Worm (Caenorhabditis elegans) whole organism, late embryonic: ENCODE results near the gene snt-1.

Experiments
- F13H6.1 ChIP-seq: sonication (generic microtip); optimal IDR thresholded peaks from 2 replicates; lab custom pipeline; 2016; ENCODE audit warnings: missing genetic modification characterization, missing compliant biosample characterization
- K02D7.2 ChIP-seq: sonication (generic microtip); optimal IDR thresholded peaks from 2 replicates; lab custom pipeline; 2017; ENCODE audit warnings: mild to moderate bottlenecking, missing genetic modification characterization, missing compliant biosample characterization
- K09A11.1 ChIP-seq: sonication (generic microtip); optimal IDR thresholded peaks from 2 replicates; lab custom pipeline; 2017; ENCODE audit warnings: antibody characterized with exemption, mild to moderate bottlenecking, missing genetic modification characterization, missing compliant biosample characterization; ENCODE audit not compliant: insufficient read depth
- T23F11.4 ChIP-seq: fragments of 200-800 bp; sonication (Bioruptor generic); optimal IDR thresholded peaks from 2 replicates; lab custom pipeline; 2018; ENCODE audit warnings: mild to moderate bottlenecking, missing genetic modification characterization, missing compliant biosample characterization
- Y22D7AL.16 ChIP-seq: sonication (generic microtip); optimal IDR thresholded peaks from 2 replicates; lab custom pipeline; 2016; ENCODE audit warnings: missing genetic modification characterization, missing compliant biosample characterization
- ceh-14 ChIP-seq: sonication (generic microtip); optimal IDR thresholded peaks from 2 replicates; lab custom pipeline; 2016; ENCODE audit warnings: missing genotype, missing genetic modification characterization, missing compliant biosample characterization
- ceh-19 ChIP-seq: fragments of 200-800 bp; sonication (Bioruptor generic); optimal IDR thresholded peaks from 2 replicates; lab custom pipeline; 2018; ENCODE audit warnings: mild to moderate bottlenecking, missing genetic modification characterization, missing compliant biosample characterization
- ceh-2 ChIP-seq: sonication (generic microtip); optimal IDR thresholded peaks from 2 replicates; lab custom pipeline; 2016; ENCODE audit warnings: missing genotype, missing genetic modification characterization, missing compliant biosample characterization
- ceh-30 ChIP-seq: fragments of 150-350 bp; optimal IDR thresholded peaks from 2 replicates; lab custom pipeline; 2014; ENCODE audit warnings: missing biosample characterization, missing genetic modification characterization
- ceh-31 ChIP-seq: sonication (generic microtip); optimal IDR thresholded peaks from 2 replicates; lab custom pipeline; 2016; ENCODE audit warnings: missing genetic modification characterization, missing compliant biosample characterization
- ceh-34 ChIP-seq: sonication (generic microtip); optimal IDR thresholded peaks from 2 replicates; lab custom pipeline; 2016; ENCODE audit warnings: mild to moderate bottlenecking, missing genetic modification characterization, missing compliant biosample characterization
- ceh-45 ChIP-seq: fragments of 200-800 bp; sonication (Bioruptor generic); IDR thresholded peaks from 2 replicates; pipeline ENCODE4 v1.3.6; 2022; ENCODE audit warnings: missing genetic modification reagents, missing genetic modification characterization, missing compliant biosample characterization
- ceh-48 ChIP-seq: sonication (generic microtip); optimal IDR thresholded peaks from 2 replicates; lab custom pipeline; 2016; ENCODE audit warnings: missing genetic modification characterization, inconsistent platforms, missing compliant biosample characterization
- ceh-6 ChIP-seq: fragments of 200-800 bp; sonication (Bioruptor generic); optimal IDR thresholded peaks from 2 replicates; lab custom pipeline; 2018; ENCODE audit warnings: mild to moderate bottlenecking, missing genetic modification characterization, missing compliant biosample characterization
- dmd-4 ChIP-seq: sonication (generic microtip); optimal IDR thresholded peaks from 2 replicates; lab custom pipeline; 2016; ENCODE audit warnings: borderline replicate concordance, missing genetic modification characterization, missing compliant biosample characterization
- elt-2 ChIP-seq: sonication (generic microtip); optimal IDR thresholded peaks from 2 replicates; lab custom pipeline; 2016; ENCODE audit warnings: missing genetic modification reagents, missing genetic modification characterization, missing compliant biosample characterization
- elt-4 ChIP-seq: sonication (generic microtip); optimal IDR thresholded peaks from 2 replicates; lab custom pipeline; 2016; ENCODE audit warnings: missing genetic modification characterization, missing compliant biosample characterization
- eyg-1 ChIP-seq: sonication (generic microtip); optimal IDR thresholded peaks from 2 replicates; lab custom pipeline; 2016; ENCODE audit warnings: missing genotype, missing genetic modification characterization, missing compliant biosample characterization
- fkh-10 ChIP-seq: fragments of 150-350 bp; optimal IDR thresholded peaks from 2 replicates; lab custom pipeline; 2014; ENCODE audit warnings: missing biosample characterization, missing genetic modification reagents, missing genetic modification characterization
- gmeb-2 ChIP-seq: sonication (generic microtip); optimal IDR thresholded peaks from 2 replicates; lab custom pipeline; 2016; ENCODE audit warnings: missing genetic modification characterization, inconsistent platforms, missing compliant biosample characterization
- hlh-15 ChIP-seq: sonication (generic microtip); optimal IDR thresholded peaks from 2 replicates; lab custom pipeline; 2016; ENCODE audit warnings: missing genetic modification characterization, missing compliant biosample characterization
- hlh-30 ChIP-seq: sonication (generic microtip); optimal IDR thresholded peaks from 2 replicates; lab custom pipeline; 2017; ENCODE audit warnings: antibody characterized with exemption, missing genetic modification characterization, missing compliant biosample characterization; ENCODE audit not compliant: insufficient read depth
- lim-6 ChIP-seq: sonication (generic microtip); optimal IDR thresholded peaks from 2 replicates; lab custom pipeline; 2016; ENCODE audit warnings: missing genetic modification characterization, missing compliant biosample characterization
- lin-11 ChIP-seq: fragments of 200-800 bp; sonication (Bioruptor generic); optimal IDR thresholded peaks from 2 replicates; lab custom pipeline; 2018; ENCODE audit warnings: mild to moderate bottlenecking, missing genetic modification characterization, missing compliant biosample characterization
- madf-2 ChIP-seq: sonication (generic microtip); optimal IDR thresholded peaks from 2 replicates; lab custom pipeline; 2017; ENCODE audit warnings: missing genetic modification characterization, missing compliant biosample characterization
- nfya-1 ChIP-seq: sonication (generic microtip); optimal IDR thresholded peaks from 2 replicates; lab custom pipeline; 2017; ENCODE audit warnings: missing genetic modification characterization, mild to moderate bottlenecking, missing compliant biosample characterization, antibody characterized with exemption, moderate library complexity
- nhr-232 ChIP-seq: sonication (generic microtip); optimal IDR thresholded peaks from 2 replicates; lab custom pipeline; 2016; ENCODE audit warnings: missing genetic modification characterization, missing compliant biosample characterization
- npax-4 ChIP-seq: sonication (generic microtip); optimal IDR thresholded peaks from 2 replicates; lab custom pipeline; 2016; ENCODE audit warnings: missing genetic modification characterization, missing compliant biosample characterization
- odd-2 ChIP-seq: sonication (generic microtip); optimal IDR thresholded peaks from 2 replicates; lab custom pipeline; 2017; ENCODE audit warnings: antibody characterized with exemption, mild to moderate bottlenecking, missing genetic modification characterization, missing compliant biosample characterization
- pat-9 ChIP-seq: fragments of 200-800 bp; sonication (Bioruptor generic); optimal IDR thresholded peaks from 2 replicates; lab custom pipeline; 2018; ENCODE audit warnings: mild to moderate bottlenecking, missing genetic modification characterization, moderate library complexity, missing compliant biosample characterization
- pha-2 ChIP-seq: sonication (generic microtip); optimal IDR thresholded peaks from 2 replicates; lab custom pipeline; 2017; ENCODE audit warnings: mild to moderate bottlenecking, missing genetic modification characterization, missing compliant biosample characterization
- pha-4 ChIP-seq: fragments of 150-350 bp; optimal IDR thresholded peaks from 2 replicates; lab custom pipeline; 2018; ENCODE audit warnings: missing biosample characterization, missing genetic modification reagents, missing genetic modification characterization
- ref-2 ChIP-seq: sonication (generic microtip); optimal IDR thresholded peaks from 2 replicates; lab custom pipeline; 2016; ENCODE audit warnings: missing genetic modification characterization, missing compliant biosample characterization
- rnt-1 ChIP-seq: sonication (generic microtip); optimal IDR thresholded peaks from 2 replicates; lab custom pipeline; 2016; ENCODE audit warnings: missing genetic modification characterization, missing compliant biosample characterization
- sox-4 ChIP-seq: sonication (generic microtip); optimal IDR thresholded peaks from 2 replicates; lab custom pipeline; 2017; ENCODE audit warnings: mild to moderate bottlenecking, missing genetic modification characterization, inconsistent platforms, missing compliant biosample characterization
- syd-9 ChIP-seq: sonication (generic microtip); optimal IDR thresholded peaks from 2 replicates; lab custom pipeline; 2016; ENCODE audit warnings: mild to moderate bottlenecking, missing genetic modification characterization, moderate library complexity, missing compliant biosample characterization
- tbx-2 ChIP-seq: sonication (generic microtip); optimal IDR thresholded peaks from 2 replicates; lab custom pipeline; 2016; ENCODE audit warnings: missing genetic modification characterization, missing compliant biosample characterization
- unc-3 ChIP-seq, 2 experiments: fragments of 200-800 bp in 1 of 2; sonication (Bioruptor generic) in 1 of 2; sonication (generic microtip) in 1 of 2; conservative IDR thresholded peaks in 1 of 2; optimal IDR thresholded peaks in 1 of 2; 2 replicates each; pipeline versions ENCODE4 v1.3.6 to Lab custom; 2016 to 2022; ENCODE audit warnings: missing compliant biosample characterization in 2 of 2, missing genetic modification characterization in 2 of 2, missing genetic modification reagents in 1 of 2
- unc-42 ChIP-seq: sonication (generic microtip); optimal IDR thresholded peaks from 2 replicates; lab custom pipeline; 2016; ENCODE audit warnings: missing genotype, missing genetic modification characterization, missing compliant biosample characterization
- unc-55 ChIP-seq: sonication (generic microtip); optimal IDR thresholded peaks from 2 replicates; lab custom pipeline; 2017; ENCODE audit warnings: missing biosample characterization, missing genetic modification reagents, missing genetic modification characterization
- unc-86 ChIP-seq: sonication (generic microtip); optimal IDR thresholded peaks from 2 replicates; lab custom pipeline; 2016; ENCODE audit warnings: missing genetic modification characterization, missing compliant biosample characterization
- ztf-16 ChIP-seq: sonication (generic microtip); optimal IDR thresholded peaks from 2 replicates; lab custom pipeline; 2017; ENCODE audit warnings: missing genetic modification characterization, missing compliant biosample characterization

The snt-1 gene

DNA sequence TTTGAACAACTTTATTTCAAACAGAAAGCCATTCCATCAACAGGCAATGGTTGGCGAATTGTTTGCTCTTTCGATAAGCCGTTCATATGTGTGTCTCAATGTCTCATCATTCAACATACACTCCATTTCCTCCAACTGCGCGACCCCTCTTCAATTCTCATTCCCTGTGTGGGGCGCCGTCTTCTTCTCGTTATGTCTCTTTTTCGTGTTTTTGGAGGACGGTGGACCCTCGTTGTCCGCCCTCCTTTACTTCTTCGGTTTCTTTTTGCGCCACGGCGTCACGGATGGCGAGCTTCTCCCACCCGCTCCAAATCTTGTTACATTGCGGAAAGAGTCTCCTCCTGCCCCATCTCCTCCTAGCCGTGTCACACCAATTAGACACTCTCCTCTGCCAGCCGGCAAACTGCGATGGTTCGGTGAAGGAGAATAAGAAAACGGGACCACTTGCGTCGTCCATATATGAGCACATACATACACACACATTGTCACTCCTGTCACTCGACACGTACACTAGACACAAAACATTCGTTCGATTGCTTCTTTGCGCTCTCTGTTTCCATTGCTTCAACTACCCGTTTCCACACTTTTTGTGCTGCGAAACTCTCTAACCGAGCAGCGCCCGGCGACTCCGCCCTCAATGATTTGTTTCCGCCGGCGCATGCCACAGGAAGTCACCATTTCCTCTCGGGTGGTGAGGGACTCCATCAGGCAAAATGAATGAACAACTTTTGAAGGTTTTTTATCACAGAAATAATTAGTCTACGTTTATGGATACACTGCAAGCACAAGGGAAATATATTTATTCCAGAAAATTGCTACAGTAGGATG, 17.5 kb downstream of the snt-1 start:
- no peak for TF ChIP-seq pha-2 (tag; lab: Kevin White, UChicago)
- no peak for TF ChIP-seq ztf-16 (tag; lab: Kevin White, UChicago)
- no peak for TF ChIP-seq nhr-232
- TF ChIP-seq F13H6.1 = no peak
- TF ChIP-seq ceh-34 (tag; lab: Kevin White, UChicago) = peak; percentile 53
- no peak for TF ChIP-seq elt-4
- TF ChIP-seq syd-9 (tag; lab: Kevin White, UChicago) = peak; percentile 10
- TF ChIP-seq ceh-31 (tag; lab: Kevin White, UChicago) = peak; percentile 72
- TF ChIP-seq gmeb-2 = no peak
- TF ChIP-seq K09A11.1 = no peak
- no peak for TF ChIP-seq ref-2 (tag; lab: Kevin White, UChicago)
- TF ChIP-seq elt-2 (tag; lab: Kevin White, UChicago) = no peak
- peak; percentile 9 for TF ChIP-seq ceh-19 (GFP tag; lab: Kevin White, UChicago)
- TF ChIP-seq ceh-2 (tag; lab: Kevin White, UChicago) = peak; percentile 19
- TF ChIP-seq eyg-1 (tag; lab: Kevin White, UChicago) = no peak
- no peak for TF ChIP-seq unc-86 (tag; lab: Kevin White, UChicago)
- TF ChIP-seq fkh-10 (GFP tag; lab: Kevin White, UChicago) = no peak
- no peak for TF ChIP-seq madf-2 (tag; lab: Kevin White, UChicago)
- peak; percentile 21 for TF ChIP-seq dmd-4
- TF ChIP-seq hlh-15 (tag; lab: Kevin White, UChicago) = no peak
- peak; percentile 91 for TF ChIP-seq unc-42 (tag; lab: Kevin White, UChicago)
- no peak for TF ChIP-seq pat-9 (tag; lab: Kevin White, UChicago)
- no peak for TF ChIP-seq hlh-30 (tag; lab: Kevin White, UChicago)
- no peak for TF ChIP-seq ceh-6 (GFP tag; lab: Kevin White, UChicago)
- TF ChIP-seq, all 69 proteins: peak for 7

- TF ChIP-seq pat-9 (tag; lab: Kevin White, UChicago) (no peak), tbx-2 (peak; percentile 30), pha-4 (tag; lab: Kevin White, UChicago) (no peak), nhr-232 (no peak), ceh-30 (tag; lab: Kevin White, UChicago) (no peak), npax-4 (no peak), ceh-14 (no peak), unc-55 (GFP tag; lab: Kevin White, UChicago) (no peak), K09A11.1 (no peak), Y22D7AL.16 (no peak), ceh-45 (no peak), gmeb-2 (no peak), T23F11.4 (GFP tag; lab: Kevin White, UChicago) (no peak), nfya-1 (tag; lab: Kevin White, UChicago) (peak; percentile 67), odd-2 (tag; lab: Kevin White, UChicago) (no peak), rnt-1 (tag; lab: Kevin White, UChicago) (peak; percentile 17), unc-3 (GFP tag; conservative IDR thresholded peaks at IDR 0.05; lab: Robert Waterston, UW) (no peak), unc-3 (tag; optimal IDR thresholded peaks at IDR 0.05; lab: Kevin White, UChicago) (no peak), K02D7.2 (tag; lab: Kevin White, UChicago) (no peak), hlh-30 (tag; lab: Kevin White, UChicago) (peak; percentile 8), ceh-31 (tag; lab: Kevin White, UChicago) (no peak), sox-4 (tag; lab: Kevin White, UChicago) (no peak), dmd-4 (no peak), lin-11 (no peak), ceh-34 (tag; lab: Kevin White, UChicago) (no peak), lim-6 (tag; lab: Kevin White, UChicago) (no peak), ceh-48 (tag; lab: Kevin White, UChicago) (no peak)
Measured at ce11 chrII:6829108-6829507, 18.3 kb downstream of the snt-1 start.
